Worm (Caenorhabditis elegans) whole organism, L4 larva: ENCODE data around the gene nlp-76.

ENCODE experiments used
- F26F4.8 ChIP-seq: fragments of 200-800 bp; sonication (Bioruptor generic); conservative IDR thresholded peaks from 2 replicates; pipeline ENCODE4 v1.3.6; 2022; ENCODE audit warnings: missing genetic modification characterization, missing compliant biosample characterization
- F37D6.2 ChIP-seq: sonication (generic microtip); optimal IDR thresholded peaks from 2 replicates; lab custom pipeline; 2016; ENCODE audit warnings: mild to moderate bottlenecking, missing genetic modification characterization, missing compliant biosample characterization
- F49E8.2 ChIP-seq: sonication (generic microtip); optimal IDR thresholded peaks from 2 replicates; lab custom pipeline; 2016; ENCODE audit warnings: missing compliant biosample characterization, mild to moderate bottlenecking, missing genetic modification characterization, borderline replicate concordance
- R02D3.7 ChIP-seq: fragments of 150-350 bp; sonication (generic microtip); optimal IDR thresholded peaks from 3 replicates; lab custom pipeline; 2014; ENCODE audit warnings: missing biosample characterization, missing genetic modification characterization
- Y48G9A.11 ChIP-seq: fragments of 200-800 bp; sonication (Bioruptor generic); IDR thresholded peaks from 2 replicates; pipeline ENCODE4 v1.3.6; 2022; ENCODE audit warnings: missing genetic modification reagents, missing genetic modification characterization, missing compliant biosample characterization
- Y75B8A.6 ChIP-seq: fragments of 200-800 bp; sonication (Bioruptor generic); IDR thresholded peaks from 2 replicates; pipeline ENCODE4 v1.3.6; 2022; ENCODE audit warnings: missing genetic modification reagents, missing genetic modification characterization, missing compliant biosample characterization
- ZK546.5 ChIP-seq, 2 experiments: sonication (generic microtip); optimal IDR thresholded peaks; 2 replicates each; lab custom pipeline; 2017; ENCODE audit warnings: missing biosample characterization in 2 of 2, missing genetic modification characterization in 2 of 2
- aly-2 ChIP-seq: sonication (generic microtip); optimal IDR thresholded peaks from 2 replicates; lab custom pipeline; 2018; ENCODE audit warnings: missing biosample characterization, missing genetic modification characterization
- attf-4 ChIP-seq: sonication (generic microtip); optimal IDR thresholded peaks from 3 replicates; lab custom pipeline; 2017; ENCODE audit warnings: missing biosample characterization, missing genetic modification characterization
- ceh-20 ChIP-seq: fragments of 200-800 bp; sonication (Bioruptor generic); IDR thresholded peaks from 2 replicates; pipeline ENCODE4 v1.3.6; 2022; ENCODE audit warnings: missing genetic modification reagents, missing genetic modification characterization, missing compliant biosample characterization
- ceh-28 ChIP-seq: fragments of 150-350 bp; optimal IDR thresholded peaks from 2 replicates; lab custom pipeline; 2014; ENCODE audit warnings: missing biosample characterization, missing genetic modification reagents, missing genetic modification characterization
- ceh-44 ChIP-seq: fragments of 200-800 bp; sonication (Bioruptor generic); IDR thresholded peaks from 2 replicates; pipeline ENCODE4 v1.3.6; 2022; ENCODE audit warnings: missing genetic modification reagents, missing genetic modification characterization, missing compliant biosample characterization
- ces-1 ChIP-seq: fragments of 150-350 bp; sonication (generic microtip); optimal IDR thresholded peaks from 4 replicates; lab custom pipeline; 2014; ENCODE audit warnings: missing biosample characterization, missing genetic modification reagents, missing genetic modification characterization
- daf-16 ChIP-seq, 3 experiments: sonication (generic microtip); optimal IDR thresholded peaks; 2 replicates each; lab custom pipeline; 2016 to 2017; ENCODE audit warnings: missing genetic modification characterization in 3 of 3, missing genetic modification reagents in 3 of 3, mild to moderate bottlenecking in 2 of 3, missing compliant biosample characterization in 2 of 3, missing biosample characterization in 1 of 3, moderate library complexity in 1 of 3
- dmd-6 ChIP-seq: fragments of 200-800 bp; sonication (Bioruptor generic); IDR thresholded peaks from 2 replicates; pipeline ENCODE4 v1.3.6; 2022; ENCODE audit warnings: missing genetic modification reagents, missing genetic modification characterization, missing compliant biosample characterization
- dmd-9 ChIP-seq: fragments of 200-800 bp; sonication (Bioruptor generic); IDR thresholded peaks from 2 replicates; pipeline ENCODE4 v1.3.6; 2022; ENCODE audit warnings: missing genetic modification reagents, missing genetic modification characterization, missing compliant biosample characterization
- dpl-1 ChIP-seq: fragments of 150-350 bp; optimal IDR thresholded peaks from 2 replicates; lab custom pipeline; 2014; ENCODE audit warnings: missing biosample characterization, missing genetic modification reagents, missing genetic modification characterization
- duxl-1 ChIP-seq: sonication (generic microtip); optimal IDR thresholded peaks from 2 replicates; lab custom pipeline; 2016; ENCODE audit warnings: mild to moderate bottlenecking, missing genetic modification characterization, moderate library complexity, missing compliant biosample characterization; ENCODE audit not compliant: poor library complexity
- dve-1 ChIP-seq: sonication (generic microtip); optimal IDR thresholded peaks from 2 replicates; lab custom pipeline; 2017; ENCODE audit warnings: antibody characterized with exemption, mild to moderate bottlenecking, missing genetic modification characterization, missing compliant biosample characterization; ENCODE audit not compliant: insufficient read depth
- fkh-10 ChIP-seq: fragments of 150-350 bp; optimal IDR thresholded peaks from 2 replicates; lab custom pipeline; 2014; ENCODE audit warnings: missing biosample characterization, missing genetic modification reagents, missing genetic modification characterization
- gei-8 ChIP-seq: fragments of 200-800 bp; sonication (Bioruptor generic); optimal IDR thresholded peaks from 2 replicates; lab custom pipeline; 2018; ENCODE audit warnings: mild to moderate bottlenecking, missing genetic modification characterization, missing compliant biosample characterization
- hlh-30 ChIP-seq: sonication (generic microtip); optimal IDR thresholded peaks from 2 replicates; lab custom pipeline; 2017; ENCODE audit warnings: antibody characterized with exemption, mild to moderate bottlenecking, missing genetic modification characterization, missing compliant biosample characterization; ENCODE audit not compliant: insufficient read depth
- jun-1 ChIP-seq: fragments of 150-350 bp; optimal IDR thresholded peaks from 2 replicates; lab custom pipeline; 2014; ENCODE audit warnings: missing biosample characterization, missing genetic modification reagents, missing genetic modification characterization
- lin-1 ChIP-seq: fragments of 200-800 bp; sonication (Bioruptor generic); IDR thresholded peaks from 2 replicates; pipeline ENCODE4 v1.3.6; 2022; ENCODE audit warnings: missing genetic modification reagents, missing genetic modification characterization, missing compliant biosample characterization
- madf-9 ChIP-seq: fragments of 200-800 bp; sonication (Bioruptor generic); conservative IDR thresholded peaks from 2 replicates; pipeline ENCODE4 v1.3.6; 2022; ENCODE audit warnings: missing genetic modification reagents, missing genetic modification characterization, missing compliant biosample characterization
- mes-2 ChIP-seq: sonication (generic microtip); optimal IDR thresholded peaks from 2 replicates; lab custom pipeline; 2016; ENCODE audit warnings: missing genotype, mild to moderate bottlenecking, missing genetic modification characterization, missing compliant biosample characterization; ENCODE audit not compliant: poor library complexity, severe bottlenecking
- mxl-2 ChIP-seq: fragments of 200-800 bp; sonication (Bioruptor generic); conservative IDR thresholded peaks from 2 replicates; pipeline ENCODE4 v1.3.6; 2022; ENCODE audit warnings: missing genetic modification reagents, missing genetic modification characterization, missing compliant biosample characterization
- mxl-3 ChIP-seq: fragments of 200-800 bp; sonication (Bioruptor generic); optimal IDR thresholded peaks from 2 replicates; lab custom pipeline; 2018; ENCODE audit warnings: mild to moderate bottlenecking, missing genetic modification characterization, missing compliant biosample characterization
- nhr-102 ChIP-seq: sonication (generic microtip); optimal IDR thresholded peaks from 2 replicates; lab custom pipeline; 2016; ENCODE audit warnings: mild to moderate bottlenecking, missing genetic modification characterization, moderate library complexity, missing compliant biosample characterization
- nhr-11 ChIP-seq: fragments of 150-350 bp; optimal IDR thresholded peaks from 2 replicates; lab custom pipeline; 2014; ENCODE audit warnings: missing biosample characterization, missing genetic modification characterization
- nhr-111 ChIP-seq: fragments of 200-800 bp; sonication (Bioruptor generic); optimal IDR thresholded peaks from 2 replicates; lab custom pipeline; 2018; ENCODE audit warnings: mild to moderate bottlenecking, missing genetic modification characterization, missing compliant biosample characterization
- nhr-237 ChIP-seq: sonication (generic microtip); optimal IDR thresholded peaks from 2 replicates; lab custom pipeline; 2017; ENCODE audit warnings: missing biosample characterization, missing genetic modification characterization
- nhr-42 ChIP-seq: fragments of 200-800 bp; sonication (Bioruptor generic); IDR thresholded peaks from 2 replicates; pipeline ENCODE4 v1.3.6; 2022; ENCODE audit warnings: missing genetic modification characterization, missing compliant biosample characterization
- nhr-48 ChIP-seq: sonication (generic microtip); optimal IDR thresholded peaks from 2 replicates; lab custom pipeline; 2016; ENCODE audit warnings: mild to moderate bottlenecking, missing genetic modification characterization, missing compliant biosample characterization
- nhr-77 ChIP-seq: fragments of 150-350 bp; optimal IDR thresholded peaks from 2 replicates; lab custom pipeline; 2014; ENCODE audit warnings: missing biosample characterization, missing genetic modification characterization
- php-3 ChIP-seq: fragments of 200-800 bp; sonication (Bioruptor generic); IDR thresholded peaks from 2 replicates; pipeline ENCODE4 v1.3.6; 2022; ENCODE audit warnings: missing genetic modification reagents, missing genetic modification characterization, missing compliant biosample characterization
- skn-1 ChIP-seq: fragments of 150-350 bp; optimal IDR thresholded peaks from 2 replicates; lab custom pipeline; 2014; ENCODE audit warnings: missing biosample characterization, missing genetic modification characterization
- snpc-1.2 ChIP-seq: fragments of 200-800 bp; sonication (Bioruptor generic); IDR thresholded peaks from 2 replicates; pipeline ENCODE4 v1.3.6; 2022; ENCODE audit warnings: missing genetic modification reagents, missing genetic modification characterization, missing compliant biosample characterization
- snpc-4 ChIP-seq: fragments of 150-350 bp; optimal IDR thresholded peaks from 2 replicates; lab custom pipeline; 2014; ENCODE audit warnings: missing biosample characterization, missing genetic modification characterization
- spr-1 ChIP-seq: sonication (generic microtip); optimal IDR thresholded peaks from 2 replicates; lab custom pipeline; 2016; ENCODE audit warnings: mild to moderate bottlenecking, missing genetic modification characterization, missing compliant biosample characterization
- tag-97 ChIP-seq: fragments of 200-800 bp; sonication (Bioruptor generic); IDR thresholded peaks from 2 replicates; pipeline ENCODE4 v1.3.6; 2022; ENCODE audit warnings: missing genetic modification characterization, missing compliant biosample characterization
- unc-130 ChIP-seq: sonication (generic microtip); optimal IDR thresholded peaks from 2 replicates; lab custom pipeline; 2016; ENCODE audit warnings: missing genetic modification reagents, missing genetic modification characterization, missing compliant biosample characterization
- unc-62 ChIP-seq, 3 experiments: fragments of 150-350 bp in 1 of 3; sonication (generic microtip); optimal IDR thresholded peaks in 2 of 3; peaks in 1 of 3; 1 replicate in 1 of 3; 2 replicates in 2 of 3; lab custom pipeline; 2014 to 2017; ENCODE audit warnings: missing biosample characterization in 3 of 3, missing genetic modification characterization in 3 of 3, missing genetic modification reagents in 3 of 3, missing genotype in 1 of 3
- ztf-11 ChIP-seq: fragments of 150-350 bp; optimal IDR thresholded peaks from 2 replicates; lab custom pipeline; 2014; ENCODE audit warnings: missing biosample characterization, missing genetic modification characterization
- ztf-7 ChIP-seq: fragments of 150-350 bp; optimal IDR thresholded peaks from 2 replicates; lab custom pipeline; 2014; ENCODE audit warnings: missing biosample characterization, missing genetic modification characterization

The nlp-76 gene

DNA sequence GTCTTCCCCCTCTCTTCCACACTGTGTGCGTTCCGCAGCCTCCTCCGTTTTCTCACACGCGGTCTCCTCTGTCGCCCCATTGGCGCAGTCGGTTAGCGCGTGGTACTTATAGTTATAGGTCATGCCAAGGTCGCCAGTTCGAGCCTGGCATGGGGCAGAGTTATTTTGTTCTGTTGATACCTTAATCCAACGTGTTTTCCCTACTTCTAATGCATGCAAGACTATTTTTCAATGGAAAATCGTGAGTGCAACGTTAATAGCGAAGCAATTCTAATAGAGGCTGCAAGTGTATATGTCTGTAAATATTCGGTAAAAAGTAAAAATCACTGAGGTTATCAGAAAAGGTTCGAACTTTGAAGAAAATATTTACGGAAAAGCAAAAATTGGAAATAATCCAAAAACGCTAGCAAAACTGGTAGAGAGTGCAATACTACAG is 2.6 kb downstream of the nlp-76 start (continued):
- TF ChIP-seq dmd-9: peak; percentile 83; the same call in 1 of the 2 replicates
- peak; percentile 47 for TF ChIP-seq nhr-111 (GFP tag; lab: Kevin White, UChicago)
- peak; percentile 70 for TF ChIP-seq F26F4.8 (GFP tag; lab: Robert Waterston, UW)
- TF ChIP-seq duxl-1 (tag; lab: Kevin White, UChicago): peak; percentile 59
- peak; percentile 66 to 88 for TF ChIP-seq daf-16 (GFP tag; optimal IDR thresholded peaks at IDR 0.05; lab: Kevin White, UChicago)
- peak; percentile 78 for TF ChIP-seq daf-16 (tag; optimal IDR thresholded peaks at IDR 0.05; lab: Kevin White, UChicago)
- peak; percentile 81 for TF ChIP-seq nhr-48
- peak; percentile 79 for TF ChIP-seq mes-2 (tag; lab: Kevin White, UChicago)
- TF ChIP-seq dve-1: peak; percentile 63
- no peak for TF ChIP-seq jun-1
- no peak for TF ChIP-seq nhr-77 (tag; lab: Kevin White, UChicago)
- TF ChIP-seq F49E8.2: peak; percentile 74
- no peak for TF ChIP-seq fkh-10 (GFP tag; lab: Kevin White, UChicago)
- no peak for TF ChIP-seq Y75B8A.6 (GFP tag; lab: Robert Waterston, UW)
- no peak for TF ChIP-seq attf-4
- no peak for TF ChIP-seq ces-1 (GFP tag; lab: Kevin White, UChicago)
- TF ChIP-seq unc-130: peak; percentile 30
- TF ChIP-seq nhr-237: no peak
- TF ChIP-seq nhr-102 (tag; lab: Kevin White, UChicago): peak; percentile 82
- no peak for TF ChIP-seq tag-97 (GFP tag; lab: Robert Waterston, UW)
- TF ChIP-seq dpl-1 (GFP tag; lab: Kevin White, UChicago): no peak
- TF ChIP-seq R02D3.7: no peak
- peak; percentile 53; the same call in 1 of the 2 replicates for TF ChIP-seq Y48G9A.11 (GFP tag; lab: Robert Waterston, UW)
- TF ChIP-seq ztf-11 (tag; lab: Kevin White, UChicago): no peak
- no peak for TF ChIP-seq ceh-28 (tag; lab: Kevin White, UChicago)
- TF ChIP-seq nhr-42 (GFP tag; lab: Robert Waterston, UW): peak; percentile 72

DNA sequence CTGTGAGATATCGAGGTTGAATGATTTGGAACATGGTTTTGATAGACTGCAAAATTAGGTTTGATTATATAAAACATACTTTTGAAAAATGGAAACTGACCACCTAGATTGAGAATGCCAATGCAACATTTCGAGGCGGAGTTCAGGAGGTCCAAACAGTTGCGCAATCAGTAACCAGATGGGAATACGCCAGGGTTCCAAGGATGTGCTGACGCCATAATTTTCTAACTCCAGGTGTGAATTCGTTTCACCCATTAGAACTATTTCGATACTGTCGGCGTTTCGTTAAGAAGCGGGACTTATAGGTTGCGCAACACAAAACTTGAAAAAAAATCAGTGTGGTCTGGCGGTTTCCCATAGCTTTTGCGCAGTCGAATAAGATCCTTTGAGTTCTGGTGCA is 3.9 kb downstream of the nlp-76 start, which contains the start of gene C02B4.3:
C02B4.3 (minus strand) TSS at position 34 of the 400 bp plus-strand sequence.
- TF ChIP-seq snpc-4 (tag; lab: Kevin White, UChicago) (no peak), unc-62 (GFP tag; optimal IDR thresholded peaks at IDR 0.05 in 1 of 2; lab: Kevin White, UChicago) (peak in 1 of 2 experiments; percentile 59), unc-62 (tag; optimal IDR thresholded peaks at IDR 0.05; lab: Kevin White, UChicago) (no peak), gei-8 (GFP tag; lab: Kevin White, UChicago) (no peak), hlh-30 (tag; lab: Kevin White, UChicago) (no peak)

DNA sequence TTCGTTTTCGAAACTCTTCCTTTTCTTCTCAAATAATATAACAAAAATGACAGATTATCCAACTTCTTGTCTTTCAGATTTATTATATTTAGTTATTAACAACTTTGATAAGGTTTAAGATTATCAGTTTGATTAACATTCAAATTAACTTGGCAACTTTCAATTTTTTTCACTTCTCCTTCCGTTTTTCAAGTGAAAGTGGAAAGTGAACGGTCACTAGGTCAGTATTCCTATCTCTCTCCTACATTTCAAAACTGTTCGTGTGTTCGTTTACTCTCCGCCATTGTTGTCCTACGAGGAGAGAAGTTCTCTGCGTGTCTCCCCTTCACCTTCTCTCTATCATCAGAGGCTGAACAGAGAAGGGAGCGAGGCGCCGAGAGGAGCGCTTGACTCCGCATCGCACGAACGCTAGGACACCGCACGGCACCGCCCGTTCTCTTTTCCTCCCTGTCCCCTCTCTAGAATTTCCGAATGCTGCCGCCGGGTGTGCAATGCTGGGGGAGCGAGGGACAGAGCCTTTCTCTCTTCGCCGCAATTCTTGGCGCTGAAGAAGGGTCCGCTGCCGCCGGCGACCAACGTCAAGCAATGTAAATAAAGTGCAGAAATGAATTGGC is 7.2 kb downstream of the nlp-76 start:
- TF ChIP-seq Y75B8A.6 (GFP tag; lab: Robert Waterston, UW) (no peak), lin-1 (GFP tag; lab: Robert Waterston, UW) (0 out of 2 replicates have a peak, but pooled peaks have one; percentile 31), ZK546.5 (tag; optimal IDR thresholded peaks at IDR 0.05; lab: Kevin White, UChicago) (no peak), snpc-1.2 (GFP tag; lab: Robert Waterston, UW) (no peak), snpc-4 (tag; lab: Kevin White, UChicago) (no peak), nhr-102 (tag; lab: Kevin White, UChicago) (no peak), spr-1 (tag; lab: Kevin White, UChicago) (peak; percentile 36), ceh-20 (peak; percentile 37; the same call in 1 of the 2 replicates), aly-2 (tag; lab: Kevin White, UChicago) (no peak), madf-9 (peak; percentile 95), mes-2 (tag; lab: Kevin White, UChicago) (peak; percentile 70), nhr-11 (tag; lab: Kevin White, UChicago) (no peak), ceh-44 (GFP tag; lab: Robert Waterston, UW) (no peak), php-3 (GFP tag; lab: Robert Waterston, UW) (peak; percentile 40; the same call in 1 of the 2 replicates), dmd-9 (no peak), mxl-2 (GFP tag; lab: Robert Waterston, UW) (no peak), ces-1 (GFP tag; lab: Kevin White, UChicago) (no peak), R02D3.7 (no peak), F37D6.2 (peak; percentile 32), ztf-7 (no peak), dmd-6 (no peak; the same call in 1 of the 2 replicates), unc-62 (GFP tag; optimal IDR thresholded peaks at IDR 0.05 in 1 of 2; lab: Kevin White, UChicago) (no peak), unc-62 (tag; optimal IDR thresholded peaks at IDR 0.05; lab: Kevin White, UChicago) (no peak), mxl-3 (peak; percentile 56), skn-1 (tag; lab: Kevin White, UChicago) (no peak)
